Fruit fly (Drosophila melanogaster) whole organism, prepupa: ENCODE measurements around the gene Dpy-30L1.

ENCODE experiments used
- Hr39 ChIP-seq: fragments of 200-800 bp; sonication (Bioruptor generic); optimal IDR thresholded peaks from 2 replicates; lab custom pipeline; 2016; ENCODE audit warnings: missing biosample characterization, missing genetic modification characterization
- Smox ChIP-seq: fragments of 200-800 bp; sonication (Bioruptor generic); optimal IDR thresholded peaks from 3 replicates; lab custom pipeline; 2016; ENCODE audit warnings: missing biosample characterization, missing genetic modification characterization
- achi ChIP-seq: fragments of 200-800 bp; sonication (Bioruptor generic); optimal IDR thresholded peaks from 3 replicates; lab custom pipeline; 2016; ENCODE audit warnings: missing biosample characterization, missing genetic modification characterization
- dac ChIP-seq: fragments of 200-800 bp; sonication (Bioruptor generic); optimal IDR thresholded peaks from 2 replicates; lab custom pipeline; 2017; ENCODE audit warnings: missing biosample characterization, mild to moderate bottlenecking, missing genetic modification characterization
- ss ChIP-seq, 2 experiments: fragments of 200-800 bp; sonication (Bioruptor generic); optimal IDR thresholded peaks; 2 replicates in 1 of 2; 3 replicates in 1 of 2; lab custom pipeline; 2017 to 2018; ENCODE audit warnings: mild to moderate bottlenecking in 2 of 2, missing biosample characterization in 2 of 2, missing genetic modification characterization in 2 of 2, moderate library complexity in 1 of 2
- svp ChIP-seq: fragments of 200-800 bp; sonication (Bioruptor generic); peaks from one replicate; lab custom pipeline; 2016; ENCODE audit warnings: missing biosample characterization, missing genetic modification characterization
- vri ChIP-seq: fragments of 200-800 bp; sonication (Bioruptor generic); optimal IDR thresholded peaks from 3 replicates; lab custom pipeline; 2016; ENCODE audit warnings: missing biosample characterization, mild to moderate bottlenecking, missing genetic modification characterization

- TF ChIP-seq dac (GFP tag; lab: Kevin White, UChicago) (no peak), vri (no peak), svp (no peak), Smox (GFP tag; lab: Kevin White, UChicago) (peak; percentile 35), Hr39 (peak; percentile 51), achi (GFP tag; lab: Kevin White, UChicago) (no peak), ss (GFP tag; optimal IDR thresholded peaks at IDR 0.05; lab: Kevin White, UChicago) (no peak)
Observed at dm6 chr2L:10732343-10732808, at the start of gene Dpy-30L1, which contains the start of gene EMC3.
